Worm (Caenorhabditis elegans): ENCODE results near the gene C49G7.7.

Gene C49G7.7

DNA sequence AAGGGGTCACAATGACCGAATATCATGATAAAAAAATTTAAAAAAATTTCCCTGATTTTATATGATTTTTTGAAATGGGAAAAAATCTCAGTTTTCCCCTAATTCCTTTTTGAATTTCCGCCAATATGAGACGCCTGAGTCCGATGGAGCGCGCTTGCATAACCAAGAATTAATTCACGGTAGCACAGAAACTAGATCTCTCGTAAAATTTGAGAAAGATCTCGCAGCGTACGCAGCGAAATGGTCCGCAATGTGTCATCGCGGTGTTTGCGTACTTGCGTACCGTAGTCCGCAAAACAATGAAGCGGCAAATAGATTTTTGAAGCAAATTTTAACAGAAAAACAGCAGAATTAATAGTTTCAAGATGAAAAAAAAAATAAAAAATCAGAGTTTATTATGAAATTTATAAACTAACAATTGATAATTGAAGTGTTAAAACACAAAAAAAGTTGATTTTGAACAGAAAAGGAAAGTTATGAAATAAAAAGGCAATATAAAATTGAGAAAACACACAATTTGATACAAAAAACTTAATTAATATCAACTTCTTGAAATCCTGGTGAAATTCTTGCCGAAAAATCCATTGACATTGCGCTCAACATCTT is 29.4 kb downstream of the C49G7.7 start:
- peak; percentile 4 for TF ChIP-seq lin-15B (tag; optimal IDR thresholded peaks at IDR 0.05)

DNA sequence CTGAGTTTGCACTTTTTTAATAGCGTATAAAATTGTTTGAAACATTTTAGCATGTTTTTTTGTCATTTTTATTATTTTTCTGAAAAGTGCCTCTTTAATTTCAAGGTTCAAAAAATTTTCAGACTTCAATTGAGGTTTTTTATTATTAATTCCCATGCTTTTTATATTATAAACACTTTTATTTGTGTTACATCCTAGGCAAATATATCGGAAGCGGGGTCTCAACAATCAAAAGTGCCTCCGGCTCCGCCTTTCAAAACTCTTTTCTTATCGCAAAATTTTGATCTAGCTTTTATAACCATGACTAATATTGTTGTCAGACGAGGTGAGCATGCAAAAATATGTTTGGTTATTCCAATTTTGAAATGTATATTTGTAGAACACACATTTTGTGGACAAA is 39.2 kb downstream of the C49G7.7 start, which contains the start of gene otpl-2:
Gene otpl-2 (plus strand): TSS at position 301 of the 400 bp plus-strand sequence.
- TF ChIP-seq egl-27 (tag; optimal IDR thresholded peaks at IDR 0.05): no peak
- TF ChIP-seq ztf-4 (tag; optimal IDR thresholded peaks at IDR 0.05): no peak
- TF ChIP-seq ceh-82 (tag; optimal IDR thresholded peaks at IDR 0.05): no peak
- no peak for TF ChIP-seq nfya-1 (tag; optimal IDR thresholded peaks at IDR 0.05; ENCODE audit: insufficient read depth)
- TF ChIP-seq nhr-28 (tag; optimal IDR thresholded peaks at IDR 0.05): no peak
- no peak for TF ChIP-seq sea-2 (GFP tag; optimal IDR thresholded peaks at IDR 0.05)
- TF ChIP-seq ceh-28 (tag; optimal IDR thresholded peaks at IDR 0.05): no peak
- no peak for TF ChIP-seq nhr-43 (tag; optimal IDR thresholded peaks at IDR 0.05; ENCODE audit: poor library complexity, severe bottlenecking)
- no peak for TF ChIP-seq lin-39 (tag; optimal IDR thresholded peaks at IDR 0.05)
- TF ChIP-seq hmg-11 (tag; optimal IDR thresholded peaks at IDR 0.05): no peak
- TF ChIP-seq pha-4 (tag; optimal IDR thresholded peaks at IDR 0.05): no peak
- no peak for TF ChIP-seq fkh-2 (tag; optimal IDR thresholded peaks at IDR 0.05)
- no peak for TF ChIP-seq skn-1 (tag; optimal IDR thresholded peaks at IDR 0.05)
- TF ChIP-seq ztf-11 (tag; optimal IDR thresholded peaks at IDR 0.05): no peak
- no peak for TF ChIP-seq nhr-237 (tag; optimal IDR thresholded peaks at IDR 0.05)
- TF ChIP-seq aly-2 (tag; optimal IDR thresholded peaks at IDR 0.05): no peak
- TF ChIP-seq pqm-1 (tag; optimal IDR thresholded peaks at IDR 0.05): no peak

DNA sequence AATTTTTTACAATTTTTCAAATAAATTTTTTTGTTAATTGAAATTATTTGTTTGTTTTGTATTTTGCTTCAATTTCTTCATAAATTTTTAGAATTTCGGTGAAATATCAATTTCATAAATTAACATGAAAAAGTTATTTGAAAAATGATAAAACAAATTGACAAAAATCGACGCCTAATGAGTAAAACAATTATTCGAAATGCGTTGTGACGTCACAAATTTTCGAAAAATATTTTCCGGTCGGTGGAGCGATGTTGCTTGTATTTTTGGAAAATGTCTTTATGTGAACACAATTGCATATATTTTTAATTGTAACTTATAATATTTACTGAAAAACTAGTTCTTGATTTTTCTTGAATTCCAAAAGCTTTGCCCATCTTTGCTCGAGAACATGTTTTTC is 46.3 kb downstream of the C49G7.7 start:
- no peak for TF ChIP-seq ceh-9 (tag; optimal IDR thresholded peaks at IDR 0.05)
- TF ChIP-seq ceh-82 (tag; optimal IDR thresholded peaks at IDR 0.05): no peak
- no peak for TF ChIP-seq nfya-1 (tag; optimal IDR thresholded peaks at IDR 0.05; ENCODE audit: insufficient read depth)
- no peak for TF ChIP-seq elt-3 (tag; optimal IDR thresholded peaks at IDR 0.05)
- TF ChIP-seq unc-62 (GFP tag; optimal IDR thresholded peaks at IDR 0.05): no peak

DNA sequence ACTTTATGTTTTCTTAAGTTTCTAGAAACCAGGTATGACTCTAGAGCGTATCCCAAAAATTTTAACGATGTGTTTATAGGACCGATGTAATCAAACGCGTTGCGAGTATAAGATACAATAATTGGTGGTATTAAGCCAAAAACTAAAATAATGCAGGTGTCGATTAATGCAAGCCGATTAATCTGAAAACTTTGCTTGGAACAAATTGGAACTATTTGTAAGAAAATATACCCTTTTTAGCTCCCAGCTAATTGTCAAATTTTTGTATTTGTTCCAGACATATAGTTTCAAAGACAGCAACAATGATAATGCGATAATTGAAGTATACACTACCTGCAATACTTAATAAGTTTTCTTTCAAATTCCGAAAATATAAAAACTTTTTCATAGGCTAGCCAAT is 47.0 kb downstream of the C49G7.7 start, which contains the start of gene srh-211:
Gene srh-211 (minus strand): TSS at position 101 of the 400 bp plus-strand sequence.
- no peak for TF ChIP-seq unc-39 (tag; optimal IDR thresholded peaks at IDR 0.05)
- no peak for TF ChIP-seq skn-1 (tag; optimal IDR thresholded peaks at IDR 0.05)
- no peak for TF ChIP-seq ceh-16 (tag; optimal IDR thresholded peaks at IDR 0.05)
- no peak for TF ChIP-seq mml-1 (tag; optimal IDR thresholded peaks at IDR 0.05)
- TF ChIP-seq egl-5 (tag; optimal IDR thresholded peaks at IDR 0.05): no peak
- TF ChIP-seq nhr-23 (tag; optimal IDR thresholded peaks at IDR 0.05): no peak
- no peak for TF ChIP-seq ztf-11 (tag; optimal IDR thresholded peaks at IDR 0.05)
- no peak for TF ChIP-seq snpc-4 (tag; optimal IDR thresholded peaks at IDR 0.05)
- no peak for TF ChIP-seq aly-2 (tag; optimal IDR thresholded peaks at IDR 0.05)
- TF ChIP-seq egl-27 (tag; optimal IDR thresholded peaks at IDR 0.05): no peak

DNA sequence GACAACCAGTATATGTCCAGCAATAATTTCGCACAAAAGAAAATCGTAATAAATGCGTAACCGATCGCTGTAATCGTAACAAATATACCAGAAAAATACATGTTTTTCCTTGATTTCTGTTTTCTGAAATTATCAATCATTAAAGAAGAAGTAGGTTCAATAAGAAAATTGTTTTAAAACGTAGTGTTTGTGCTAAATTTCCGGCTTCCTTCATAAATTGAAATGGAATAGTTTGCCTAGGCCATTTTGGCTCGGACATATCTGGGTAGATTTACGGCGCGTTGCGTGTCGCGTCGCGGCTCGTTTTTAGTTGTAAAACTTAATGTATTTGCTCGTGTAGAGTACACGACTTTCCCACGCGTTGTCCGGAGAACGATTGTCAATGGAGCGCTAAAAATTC is 48.7 kb downstream of the C49G7.7 start, which contains the start of gene F38H12.5:
Gene F38H12.5 (minus strand): TSS at position 101 of the 400 bp plus-strand sequence.
- TF ChIP-seq nfya-1 (tag; optimal IDR thresholded peaks at IDR 0.05; ENCODE audit: insufficient read depth) (no peak), ZK546.5 (tag; optimal IDR thresholded peaks at IDR 0.05) (no peak), zag-1 (tag; optimal IDR thresholded peaks at IDR 0.05) (no peak), eor-1 (tag; optimal IDR thresholded peaks at IDR 0.05) (no peak), mdl-1 (tag; optimal IDR thresholded peaks at IDR 0.05) (no peak), elt-1 (tag; optimal IDR thresholded peaks at IDR 0.05) (no peak), tbx-2 (tag; optimal IDR thresholded peaks at IDR 0.05) (no peak), skn-1 (tag; optimal IDR thresholded peaks at IDR 0.05) (no peak), nhr-77 (tag; optimal IDR thresholded peaks at IDR 0.05) (no peak), hmg-11 (tag; optimal IDR thresholded peaks at IDR 0.05) (no peak)
